Worm (Caenorhabditis elegans): Measurements from ENCODE around the gene pes-1.

pes-1 gene

ce11 chrIV:5002448-5002847, at the start of gene pes-1:
TSS of gene pes-1 (plus strand) at chrIV:5002748.
- TF ChIP-seq unc-62 (GFP tag; optimal IDR thresholded peaks at IDR 0.05), result no peak

DNA sequence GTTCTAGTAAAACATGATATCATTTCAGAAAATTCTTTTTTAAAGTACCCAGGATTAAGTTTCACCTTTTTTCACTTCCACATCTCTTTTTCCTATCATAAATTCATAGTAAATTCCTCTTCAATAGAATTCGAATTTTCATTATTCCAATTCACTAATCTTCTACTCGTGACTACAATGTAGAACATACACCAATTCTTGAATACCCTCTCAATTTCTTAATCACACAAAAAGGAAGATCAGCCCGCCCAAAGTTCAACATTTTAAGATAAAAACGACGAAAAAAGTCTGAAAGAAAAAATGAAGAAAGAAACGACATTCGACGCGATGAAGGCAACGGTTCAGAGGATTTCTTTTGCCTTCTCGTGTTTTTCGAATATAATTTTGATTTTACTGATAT, 48.7 kb upstream of the pes-1 start, which contains the start of gene str-163:
Gene str-163 (plus strand): TSS at position 301 of the 400 bp plus-strand sequence.
- no peak for TF ChIP-seq unc-62 (GFP tag; optimal IDR thresholded peaks at IDR 0.05)

- TF ChIP-seq unc-62 (GFP tag; optimal IDR thresholded peaks at IDR 0.05), result no peak
Observed at ce11 chrIV:4960623-4961022, 41.9 kb upstream of the pes-1 start, which contains the start of gene str-164. TSS of gene str-164 (plus strand) at chrIV:4960735.

ce11 chrIV:4963834-4964233, 38.7 kb upstream of the pes-1 start, which contains the start of gene txt-3:
TSS of gene txt-3 (plus strand) at chrIV:4963958.
- TF ChIP-seq unc-62 (GFP tag; optimal IDR thresholded peaks at IDR 0.05), result no peak

DNA sequence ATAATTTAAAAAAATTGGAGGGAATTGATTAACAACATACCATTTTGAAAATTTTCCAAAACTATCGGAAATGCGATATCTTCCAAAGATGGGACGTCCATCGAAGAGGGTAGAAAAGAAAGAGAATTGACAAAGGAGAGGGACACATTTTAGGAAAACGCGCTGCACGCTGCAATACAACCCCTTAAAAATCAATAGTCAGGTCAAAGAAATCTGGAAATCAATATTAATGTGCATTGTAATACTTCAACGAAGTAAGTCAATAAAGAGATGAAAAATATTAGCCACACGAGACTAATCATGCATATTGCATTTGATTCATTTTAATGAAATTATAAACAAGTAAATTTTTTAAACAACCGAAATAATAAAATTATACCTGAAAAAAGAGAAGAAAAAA, 33.1 kb upstream of the pes-1 start, which contains the start of gene Y9C9A.13:
Gene Y9C9A.13 (minus strand): TSS at position 101 of the 400 bp plus-strand sequence.
- no peak for TF ChIP-seq unc-62 (GFP tag; optimal IDR thresholded peaks at IDR 0.05)

- no peak for TF ChIP-seq unc-62 (GFP tag; optimal IDR thresholded peaks at IDR 0.05)
Observed at ce11 chrIV:4975995-4976394, 26.6 kb upstream of the pes-1 start, which contains the start of gene Y9C9A.16. TSS of gene Y9C9A.16 (minus strand) at chrIV:4976125.

- no peak for TF ChIP-seq unc-62 (GFP tag; optimal IDR thresholded peaks at IDR 0.05)
Observed at ce11 chrIV:4977176-4977693, 25.3 kb upstream of the pes-1 start, which contains the start of gene E03H12.5. TSS of gene E03H12.5 (plus strand) at chrIV:4977226.

ce11 chrIV:4981027-4981426, 21.5 kb upstream of the pes-1 start, which contains the start of gene srz-24:
TSS of gene srz-24 (minus strand) at chrIV:4981127.
- TF ChIP-seq unc-62 (GFP tag; optimal IDR thresholded peaks at IDR 0.05), result no peak

DNA sequence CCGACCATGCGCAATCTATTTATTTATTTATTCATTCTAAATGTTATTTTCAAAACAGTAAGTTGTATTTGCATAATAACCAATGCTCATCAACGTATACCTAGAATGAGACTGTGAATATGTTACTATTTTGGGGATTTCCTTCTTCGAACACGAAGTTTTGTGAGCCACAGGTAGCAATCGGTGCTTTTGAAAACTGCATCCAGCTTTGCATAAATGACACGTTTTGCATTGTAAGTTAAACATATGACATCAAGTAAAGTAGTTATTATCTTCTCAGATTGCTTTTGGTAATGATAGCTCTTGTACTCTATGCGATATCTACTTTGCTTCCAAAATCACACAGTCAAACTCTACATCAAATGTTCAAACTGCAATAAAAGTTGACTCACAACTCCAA, 20.1 kb upstream of the pes-1 start, which contains the start of gene E03H12.4:
Gene E03H12.4 (plus strand): TSS at position 120 of the 400 bp plus-strand sequence.
- no peak for TF ChIP-seq unc-62 (GFP tag; optimal IDR thresholded peaks at IDR 0.05)

ce11 chrIV:4983746-4984145, 18.8 kb upstream of the pes-1 start, which contains the start of gene clec-176:
TSS of gene clec-176 (plus strand) at chrIV:4984046.
- TF ChIP-seq unc-62 (GFP tag; optimal IDR thresholded peaks at IDR 0.05), result no peak

DNA sequence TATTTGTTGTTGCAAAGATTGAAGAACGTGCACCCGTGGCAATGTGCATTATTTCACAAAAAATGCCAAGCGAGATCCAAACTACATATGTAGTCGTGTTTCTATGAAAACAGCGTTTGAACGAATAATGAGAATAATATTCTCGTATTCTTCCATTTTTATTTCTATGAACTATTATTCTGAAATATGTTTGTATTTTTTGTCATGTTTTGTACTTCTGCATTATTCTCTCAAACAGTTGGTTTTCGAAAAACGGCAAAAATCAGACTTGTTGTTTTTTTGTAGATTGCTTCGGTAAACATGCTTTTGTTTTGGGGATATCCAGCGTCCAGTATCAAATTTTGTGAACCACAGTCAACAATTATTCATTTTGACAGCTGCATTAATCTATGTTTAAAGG, 16.3 kb upstream of the pes-1 start, which contains the start of gene clec-177:
Gene clec-177 (plus strand): TSS at position 301 of the 400 bp plus-strand sequence.
- no peak for TF ChIP-seq unc-62 (GFP tag; optimal IDR thresholded peaks at IDR 0.05)

DNA sequence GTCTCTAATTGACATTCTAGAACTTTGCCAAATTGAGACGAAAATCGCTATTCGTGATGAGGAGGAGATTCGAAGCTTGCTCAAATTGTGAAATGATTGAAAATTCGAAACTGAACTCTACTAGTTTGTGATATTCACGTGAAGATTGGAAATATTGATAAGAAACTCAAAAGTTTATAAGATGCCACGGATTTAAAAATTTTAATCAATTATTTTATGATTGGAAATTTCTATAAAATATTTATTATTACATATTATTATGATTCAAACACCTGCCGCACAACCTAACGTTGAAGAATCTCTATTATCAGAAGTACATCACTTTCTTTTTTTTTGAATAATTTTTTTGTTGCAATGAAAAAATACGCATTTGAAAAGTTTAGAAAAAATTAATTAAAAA, 14.0 kb upstream of the pes-1 start, which contains the start of gene E03H12.7:
Gene E03H12.7 (minus strand): TSS at position 101 of the 400 bp plus-strand sequence.
- no peak for TF ChIP-seq unc-62 (GFP tag; optimal IDR thresholded peaks at IDR 0.05)

DNA sequence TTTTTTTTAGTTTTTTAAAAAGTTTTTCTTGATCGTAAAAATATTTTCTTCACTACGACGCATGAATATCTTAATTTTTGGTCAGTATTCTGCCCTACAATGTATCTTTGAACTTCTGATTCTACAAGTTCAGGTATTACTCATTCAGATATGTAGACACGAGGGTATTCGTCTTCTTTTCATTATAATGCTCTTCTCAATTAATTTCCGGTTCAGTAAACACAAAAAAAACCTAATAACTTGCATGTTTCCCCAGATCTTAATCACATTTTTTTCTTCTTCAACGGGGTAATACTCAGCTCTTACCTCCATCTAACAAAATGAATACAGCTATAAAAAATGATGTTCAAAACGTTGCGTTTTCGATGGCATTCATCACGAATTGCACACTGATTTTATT, 10.5 kb upstream of the pes-1 start, which contains the start of gene str-162:
Gene str-162 (plus strand): TSS at position 301 of the 400 bp plus-strand sequence.
- TF ChIP-seq unc-62 (GFP tag; optimal IDR thresholded peaks at IDR 0.05), result no peak

DNA sequence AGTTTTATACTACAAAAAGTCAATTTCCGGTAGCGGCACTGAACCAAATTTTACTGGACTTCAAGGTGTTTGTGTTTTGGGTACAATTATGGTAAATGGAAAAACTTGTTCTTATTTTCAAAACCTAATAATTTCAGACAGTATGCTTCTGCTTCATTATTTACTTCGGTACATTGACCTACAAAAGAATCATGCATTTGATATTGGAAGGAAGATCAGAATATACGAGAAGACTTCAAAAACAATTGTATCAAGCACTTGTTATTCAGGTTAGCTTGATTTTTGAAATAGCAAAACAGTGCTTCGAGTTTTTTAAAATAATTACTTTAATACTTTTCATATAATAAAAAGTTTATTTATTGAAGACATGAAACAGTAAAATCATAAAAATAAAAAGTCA, 9.4 kb upstream of the pes-1 start:
- TF ChIP-seq unc-62 (GFP tag; optimal IDR thresholded peaks at IDR 0.05), result no peak

DNA sequence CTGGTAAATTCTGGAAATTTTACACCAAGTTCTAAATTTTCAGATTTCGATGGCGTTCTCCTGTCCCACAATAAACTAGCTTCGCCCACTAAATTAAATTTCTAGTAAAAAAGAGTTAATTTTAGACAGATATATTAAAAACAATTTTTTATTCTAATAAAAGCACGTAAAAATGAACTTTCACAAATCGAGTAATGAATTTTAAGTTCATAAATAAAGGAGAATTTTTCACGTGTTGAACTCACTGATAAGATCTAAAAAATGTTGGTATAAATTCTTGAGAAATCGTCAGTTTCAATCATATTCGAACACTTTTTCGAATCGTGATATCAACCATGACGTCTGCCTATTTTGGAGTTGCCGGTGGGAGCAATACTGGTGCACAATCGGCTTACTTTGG, 6.7 kb upstream of the pes-1 start, which contains the start of gene ssq-2:
Gene ssq-2 (plus strand): TSS at position 301 of the 400 bp plus-strand sequence.
- TF ChIP-seq unc-62 (GFP tag; optimal IDR thresholded peaks at IDR 0.05), result no peak

DNA sequence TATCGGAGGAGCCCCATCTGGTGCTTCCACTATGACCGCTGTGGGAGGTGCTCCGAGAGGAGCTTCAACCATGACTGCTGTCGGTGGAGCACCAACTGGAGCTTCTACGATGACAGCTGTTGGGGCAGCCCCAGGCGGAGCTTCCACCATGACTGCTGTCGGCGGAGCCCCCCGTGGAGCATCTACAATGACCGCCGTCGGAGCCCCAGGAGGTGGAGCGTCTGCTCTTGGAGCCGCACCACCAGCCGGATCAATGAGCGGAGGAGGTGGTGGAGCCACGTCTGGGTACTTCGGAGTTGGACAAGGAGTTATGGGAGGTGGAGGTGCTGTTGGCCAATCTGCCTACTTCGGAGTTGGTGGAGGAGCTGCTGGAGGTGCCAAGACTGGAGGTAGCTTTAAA, 5.6 kb upstream of the pes-1 start:
- TF ChIP-seq unc-62 (GFP tag; optimal IDR thresholded peaks at IDR 0.05), result no peak

DNA sequence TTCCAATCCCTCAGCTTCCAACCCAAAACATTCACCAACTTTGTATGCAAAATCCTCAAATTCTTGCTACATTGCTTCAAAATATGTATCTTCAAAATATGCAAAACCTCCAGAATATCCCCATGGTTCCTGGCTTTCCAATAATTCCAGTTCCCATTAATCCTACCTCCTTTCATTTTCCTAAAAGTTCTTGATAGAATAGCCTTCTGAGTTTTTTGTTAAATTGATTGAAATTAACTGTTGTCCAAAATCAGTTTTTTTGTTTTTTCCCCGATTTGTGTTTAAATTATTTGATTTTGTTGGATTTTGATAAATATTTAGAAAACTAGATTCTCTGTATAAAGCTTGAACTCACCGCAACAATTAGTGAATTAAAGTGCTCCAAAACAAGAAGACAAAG, 2.6 kb downstream of the pes-1 start:
- TF ChIP-seq unc-62 (GFP tag; optimal IDR thresholded peaks at IDR 0.05), result no peak
